Worm (Caenorhabditis elegans) whole organism, young adult: ENCODE data around the gene Y73B6BL.31.

Experiments
- B0336.3 ChIP-seq: fragments of 200-800 bp; sonication (Bioruptor generic); IDR thresholded peaks from 2 replicates; pipeline ENCODE4 v1.3.6; 2022; ENCODE audit warnings: missing genetic modification characterization, missing compliant biosample characterization
- C17E4.6 ChIP-seq: fragments of 200-800 bp; sonication (Bioruptor generic); IDR thresholded peaks from 2 replicates; pipeline ENCODE4 v1.3.6; 2022; ENCODE audit warnings: missing genetic modification reagents, missing genetic modification characterization, missing compliant biosample characterization
- F10E7.11 ChIP-seq: sonication (generic microtip); optimal IDR thresholded peaks from 2 replicates; lab custom pipeline; 2017; ENCODE audit warnings: mild to moderate bottlenecking, missing genetic modification characterization, moderate library complexity, missing compliant biosample characterization
- F22D6.2 ChIP-seq: sonication (generic microtip); optimal IDR thresholded peaks from 2 replicates; lab custom pipeline; 2016; ENCODE audit warnings: mild to moderate bottlenecking, missing genetic modification characterization, missing compliant biosample characterization
- F37B4.10 ChIP-seq: fragments of 200-800 bp; sonication (Bioruptor generic); IDR thresholded peaks from 2 replicates; pipeline ENCODE4 v1.3.6; 2022; ENCODE audit warnings: missing genetic modification characterization, missing compliant biosample characterization
- F39B2.1 ChIP-seq: fragments of 200-800 bp; sonication (Bioruptor generic); IDR thresholded peaks from 2 replicates; pipeline ENCODE4 v1.3.6; 2022; ENCODE audit warnings: missing genetic modification reagents, missing genetic modification characterization, missing compliant biosample characterization
- F52B5.7 ChIP-seq: sonication (generic microtip); optimal IDR thresholded peaks from 2 replicates; lab custom pipeline; 2016; ENCODE audit warnings: mild to moderate bottlenecking, missing genetic modification characterization, missing compliant biosample characterization
- F57A8.1 ChIP-seq: fragments of 200-800 bp; sonication (Bioruptor generic); optimal IDR thresholded peaks from 2 replicates; lab custom pipeline; 2018; ENCODE audit warnings: mild to moderate bottlenecking, missing genetic modification characterization, moderate library complexity, missing compliant biosample characterization
- K11D2.4 ChIP-seq: fragments of 200-800 bp; sonication (Bioruptor generic); IDR thresholded peaks from 2 replicates; pipeline ENCODE4 v1.3.6; 2022; ENCODE audit warnings: missing genetic modification reagents, missing genetic modification characterization, missing compliant biosample characterization
- Y53G8AR.9 ChIP-seq: fragments of 200-800 bp; sonication (Bioruptor generic); conservative IDR thresholded peaks from 2 replicates; pipeline ENCODE4 v1.3.6; 2022; ENCODE audit warnings: missing genetic modification reagents, missing genetic modification characterization, missing compliant biosample characterization
- Y79H2A.3 ChIP-seq: fragments of 200-800 bp; sonication (Bioruptor generic); conservative IDR thresholded peaks from 2 replicates; pipeline ENCODE4 v1.3.6; 2022; ENCODE audit warnings: missing genetic modification reagents, missing genetic modification characterization, missing compliant biosample characterization
- Y95B8A.8 ChIP-seq: fragments of 200-800 bp; sonication (Bioruptor generic); IDR thresholded peaks from 2 replicates; pipeline ENCODE4 v1.3.6; 2022; ENCODE audit warnings: missing genetic modification reagents, missing genetic modification characterization, missing compliant biosample characterization
- aptf-3 ChIP-seq: fragments of 200-800 bp; sonication (Bioruptor generic); IDR thresholded peaks from 2 replicates; pipeline ENCODE4 v1.3.6; 2022; ENCODE audit warnings: missing genetic modification characterization, missing compliant biosample characterization
- athp-1 ChIP-seq: sonication (generic microtip); optimal IDR thresholded peaks from 2 replicates; lab custom pipeline; 2017; ENCODE audit warnings: mild to moderate bottlenecking, missing genetic modification characterization, missing compliant biosample characterization
- attf-3 ChIP-seq: fragments of 200-800 bp; sonication (Bioruptor generic); conservative IDR thresholded peaks from 2 replicates; pipeline ENCODE4 v1.3.6; 2022; ENCODE audit warnings: missing genetic modification reagents, missing genetic modification characterization, missing compliant biosample characterization
- cebp-2 ChIP-seq: fragments of 200-800 bp; sonication (Bioruptor generic); IDR thresholded peaks from 2 replicates; pipeline ENCODE4 v1.3.6; 2022; ENCODE audit warnings: missing genetic modification characterization, missing compliant biosample characterization
- ceh-40 ChIP-seq: fragments of 200-800 bp; sonication (Bioruptor generic); IDR thresholded peaks from 2 replicates; pipeline ENCODE4 v1.3.6; 2022; ENCODE audit warnings: missing genetic modification characterization, missing compliant biosample characterization
- dpff-1 ChIP-seq: sonication (generic microtip); optimal IDR thresholded peaks from 2 replicates; lab custom pipeline; 2017; ENCODE audit warnings: mild to moderate bottlenecking, missing genetic modification characterization, missing compliant biosample characterization
- efl-1 ChIP-seq: fragments of 150-350 bp; optimal IDR thresholded peaks from 2 replicates; lab custom pipeline; 2014; ENCODE audit warnings: missing biosample characterization, missing genetic modification reagents, missing genetic modification characterization
- ekl-4 ChIP-seq: fragments of 200-800 bp; sonication (Bioruptor generic); IDR thresholded peaks from 2 replicates; pipeline ENCODE4 v1.3.6; 2022; ENCODE audit warnings: missing genetic modification reagents, missing genetic modification characterization, missing compliant biosample characterization
- ets-4 ChIP-seq: fragments of 200-800 bp; sonication (Bioruptor generic); optimal IDR thresholded peaks from 2 replicates; lab custom pipeline; 2018; ENCODE audit warnings: mild to moderate bottlenecking, missing genetic modification characterization, missing compliant biosample characterization
- fkh-3 ChIP-seq: sonication (generic microtip); optimal IDR thresholded peaks from 2 replicates; lab custom pipeline; 2016; ENCODE audit warnings: mild to moderate bottlenecking, missing genetic modification characterization, missing compliant biosample characterization
- gei-17 ChIP-seq: fragments of 200-800 bp; sonication (Bioruptor generic); optimal IDR thresholded peaks from 2 replicates; lab custom pipeline; 2018; ENCODE audit warnings: mild to moderate bottlenecking, missing genetic modification characterization, missing compliant biosample characterization
- him-1 ChIP-seq: sonication (generic microtip); optimal IDR thresholded peaks from 2 replicates; lab custom pipeline; 2016; ENCODE audit warnings: missing genotype, missing genetic modification reagents, missing genetic modification characterization, missing compliant biosample characterization
- hrde-1 ChIP-seq: sonication (generic microtip); optimal IDR thresholded peaks from 2 replicates; lab custom pipeline; 2016; ENCODE audit warnings: missing genetic modification characterization, mild to moderate bottlenecking, missing compliant biosample characterization, moderate library complexity, missing genotype, missing genetic modification reagents, borderline replicate concordance
- hsf-1 ChIP-seq: fragments of 200-800 bp; sonication (Bioruptor generic); IDR thresholded peaks from 2 replicates; pipeline ENCODE4 v1.3.6; 2022; ENCODE audit warnings: missing genetic modification reagents, missing genetic modification characterization, missing compliant biosample characterization
- let-526 ChIP-seq: fragments of 200-800 bp; sonication (Bioruptor generic); IDR thresholded peaks from 2 replicates; pipeline ENCODE4 v1.3.6; 2022; ENCODE audit warnings: missing genetic modification reagents, missing genetic modification characterization, missing compliant biosample characterization
- lin-26 ChIP-seq: fragments of 200-800 bp; sonication (Bioruptor generic); IDR thresholded peaks from 2 replicates; pipeline ENCODE4 v1.3.6; 2022; ENCODE audit warnings: missing genetic modification reagents, missing genetic modification characterization, missing compliant biosample characterization
- lin-40 ChIP-seq: sonication (generic microtip); optimal IDR thresholded peaks from 2 replicates; lab custom pipeline; 2016; ENCODE audit warnings: missing genetic modification characterization, mild to moderate bottlenecking, missing compliant biosample characterization, missing genotype, missing genetic modification reagents
- lir-1 ChIP-seq: fragments of 200-800 bp; sonication (Bioruptor generic); conservative IDR thresholded peaks from 2 replicates; pipeline ENCODE4 v1.3.6; 2022; ENCODE audit warnings: missing genetic modification reagents, missing genetic modification characterization, missing compliant biosample characterization
- madf-6 ChIP-seq: fragments of 200-800 bp; sonication (Bioruptor generic); IDR thresholded peaks from 2 replicates; pipeline ENCODE4 v1.3.6; 2022; ENCODE audit warnings: missing genetic modification reagents, missing genetic modification characterization, missing compliant biosample characterization
- mcd-1 ChIP-seq: fragments of 200-800 bp; sonication (Bioruptor generic); IDR thresholded peaks from 2 replicates; pipeline ENCODE4 v1.3.6; 2022; ENCODE audit warnings: missing genetic modification reagents, missing genetic modification characterization, missing compliant biosample characterization
- mel-28 ChIP-seq: sonication (generic microtip); optimal IDR thresholded peaks from 2 replicates; lab custom pipeline; 2016; ENCODE audit warnings: borderline replicate concordance, mild to moderate bottlenecking, missing genetic modification characterization, missing compliant biosample characterization
- mxl-1 ChIP-seq: sonication (generic microtip); optimal IDR thresholded peaks from 2 replicates; lab custom pipeline; 2016; ENCODE audit warnings: missing genetic modification characterization, missing compliant biosample characterization
- nfya-2 ChIP-seq: fragments of 200-800 bp; sonication (Bioruptor generic); IDR thresholded peaks from 2 replicates; pipeline ENCODE4 v1.3.6; 2022; ENCODE audit warnings: missing genetic modification reagents, missing genetic modification characterization, missing compliant biosample characterization
- nhr-120 ChIP-seq: fragments of 200-800 bp; sonication (Bioruptor generic); IDR thresholded peaks from 2 replicates; pipeline ENCODE4 v1.3.6; 2022; ENCODE audit warnings: missing genetic modification characterization, missing compliant biosample characterization
- nhr-80 ChIP-seq: sonication (generic microtip); optimal IDR thresholded peaks from 2 replicates; lab custom pipeline; 2016; ENCODE audit warnings: missing genetic modification characterization, missing compliant biosample characterization
- nhr-90 ChIP-seq: sonication (generic microtip); optimal IDR thresholded peaks from 2 replicates; lab custom pipeline; 2016; ENCODE audit warnings: missing genotype, mild to moderate bottlenecking, missing genetic modification characterization, missing compliant biosample characterization
- pha-4 ChIP-seq: fragments of 150-350 bp; sonication (generic microtip); optimal IDR thresholded peaks from 2 replicates; lab custom pipeline; 2014; ENCODE audit warnings: missing biosample characterization, missing genetic modification reagents, missing genetic modification characterization
- rec-8 ChIP-seq, 2 experiments: sonication (generic microtip); optimal IDR thresholded peaks; 2 replicates each; lab custom pipeline; 2016; ENCODE audit warnings: mild to moderate bottlenecking in 2 of 2, missing genetic modification characterization in 2 of 2, missing genetic modification reagents in 2 of 2, missing genotype in 2 of 2, missing biosample characterization in 1 of 2, missing compliant biosample characterization in 1 of 2, moderate library complexity in 1 of 2
- snpc-1.1 ChIP-seq: sonication (generic microtip); optimal IDR thresholded peaks from 2 replicates; lab custom pipeline; 2017; ENCODE audit warnings: missing genetic modification characterization, mild to moderate bottlenecking, missing compliant biosample characterization, antibody characterized with exemption, moderate library complexity, missing genotype, missing genetic modification reagents; ENCODE audit not compliant: insufficient read depth
- snpc-1.3 ChIP-seq: sonication (generic microtip); optimal IDR thresholded peaks from 2 replicates; lab custom pipeline; 2017; ENCODE audit warnings: missing genetic modification characterization, mild to moderate bottlenecking, missing compliant biosample characterization, antibody characterized with exemption, moderate library complexity, missing genotype, missing genetic modification reagents; ENCODE audit not compliant: insufficient read depth
- snpc-3.4 ChIP-seq: sonication (generic microtip); optimal IDR thresholded peaks from 2 replicates; lab custom pipeline; 2017; ENCODE audit warnings: missing genetic modification characterization, mild to moderate bottlenecking, missing compliant biosample characterization, antibody characterized with exemption, moderate library complexity, missing genotype, missing genetic modification reagents
- snpc-4 ChIP-seq, 5 experiments: fragments of 150-350 bp in 1 of 5; sonication (generic microtip) in 4 of 5; optimal IDR thresholded peaks; 2 replicates each; lab custom pipeline; 2014 to 2018; ENCODE audit warnings: missing genetic modification characterization in 5 of 5, missing biosample characterization in 3 of 5, antibody characterized with exemption in 2 of 5, mild to moderate bottlenecking in 2 of 5, missing compliant biosample characterization in 2 of 5, missing genotype in 2 of 5, moderate library complexity in 2 of 5, missing genetic modification reagents in 1 of 5
- sptf-2 ChIP-seq: fragments of 200-800 bp; sonication (Bioruptor generic); optimal IDR thresholded peaks from 2 replicates; lab custom pipeline; 2018; ENCODE audit warnings: mild to moderate bottlenecking, missing genetic modification characterization, missing compliant biosample characterization
- tbp1 ChIP-seq: fragments of 200-800 bp; sonication (Bioruptor generic); optimal IDR thresholded peaks from 2 replicates; lab custom pipeline; 2018; ENCODE audit warnings: mild to moderate bottlenecking, missing genetic modification characterization, missing compliant biosample characterization
- ztf-28 ChIP-seq: fragments of 200-800 bp; sonication (Bioruptor generic); IDR thresholded peaks from 2 replicates; pipeline ENCODE4 v1.3.6; 2022; ENCODE audit warnings: missing genetic modification reagents, missing genetic modification characterization, missing compliant biosample characterization

The Y73B6BL.31 gene

ce11 chrIV:6421183-6421635, 20.5 kb upstream of the Y73B6BL.31 start, which contains the start of gene puf-11 (continued):
- TF ChIP-seq lin-40 (tag; lab: Kevin White, UChicago), result no peak
- TF ChIP-seq mxl-1 (tag; lab: Kevin White, UChicago), result no peak
- TF ChIP-seq mel-28 (tag; lab: Kevin White, UChicago), result no peak
- no peak for TF ChIP-seq lir-1 (GFP tag; lab: Robert Waterston, UW)
- no peak for TF ChIP-seq F52B5.7 (tag; lab: Kevin White, UChicago)
- peak; percentile 83 for TF ChIP-seq hsf-1 (GFP tag; lab: Robert Waterston, UW)
- TF ChIP-seq nhr-80 (tag; lab: Kevin White, UChicago), result no peak
- TF ChIP-seq mcd-1, result peak; percentile 58; the same call in 1 of the 2 replicates
- TF ChIP-seq cebp-2 (GFP tag; lab: Robert Waterston, UW), result no peak
- TF ChIP-seq athp-1 (tag; lab: Kevin White, UChicago), result peak; percentile 78
- TF ChIP-seq tbp1 (GFP tag; lab: Kevin White, UChicago), result peak; percentile 67
- peak in 1 of 2 experiments; percentile 40 for TF ChIP-seq rec-8 (tag; optimal IDR thresholded peaks at IDR 0.05; lab: Kevin White, UChicago)
- peak; percentile 74 for TF ChIP-seq snpc-3.4 (tag; lab: Kevin White, UChicago)
- TF ChIP-seq Y79H2A.3 (GFP tag; lab: Robert Waterston, UW), result 0 out of 2 replicates have a peak, but pooled peaks have one; percentile 27
- no peak for TF ChIP-seq gei-17
- TF ChIP-seq Y53G8AR.9 (GFP tag; lab: Robert Waterston, UW), result 0 out of 2 replicates have a peak, but pooled peaks have one; percentile 19
- TF ChIP-seq C17E4.6 (GFP tag; lab: Robert Waterston, UW), result peak; percentile 64
- peak; percentile 88 for TF ChIP-seq snpc-1.3 (tag; lab: Kevin White, UChicago)
- no peak for TF ChIP-seq aptf-3 (GFP tag; lab: Robert Waterston, UW)
- no peak for TF ChIP-seq ceh-40 (GFP tag; lab: Robert Waterston, UW)
- TF ChIP-seq ekl-4 (GFP tag; lab: Robert Waterston, UW), result peak; percentile 84
- TF ChIP-seq madf-6, result peak; percentile 98
- TF ChIP-seq snpc-4 (GFP tag; optimal IDR thresholded peaks at IDR 0.05; lab: Kevin White, UChicago), result peak; percentile 72
- TF ChIP-seq snpc-4 (tag; optimal IDR thresholded peaks at IDR 0.05; lab: Kevin White, UChicago), result peak; percentile 44 to 91 (median 88)
- no peak for TF ChIP-seq nhr-120 (GFP tag; lab: Robert Waterston, UW)
- TF ChIP-seq F37B4.10, result no peak
- TF ChIP-seq efl-1 (GFP tag; lab: Kevin White, UChicago), result peak; percentile 97
- TF ChIP-seq B0336.3 (GFP tag; lab: Robert Waterston, UW), result peak; percentile 93
- TF ChIP-seq fkh-3 (tag; lab: Kevin White, UChicago), result no peak
- no peak for TF ChIP-seq let-526 (GFP tag; lab: Robert Waterston, UW)
- no peak for TF ChIP-seq nfya-2 (GFP tag; lab: Robert Waterston, UW)
- peak; percentile 86 for TF ChIP-seq hrde-1 (tag; lab: Kevin White, UChicago)
- no peak for TF ChIP-seq sptf-2
- no peak for TF ChIP-seq K11D2.4 (GFP tag; lab: Robert Waterston, UW)
- TF ChIP-seq F10E7.11 (tag; lab: Kevin White, UChicago), result no peak
- TF ChIP-seq F57A8.1 (GFP tag; lab: Kevin White, UChicago), result no peak
- TF ChIP-seq pha-4, result no peak
- no peak for TF ChIP-seq ets-4 (GFP tag; lab: Kevin White, UChicago)
- peak; percentile 67 for TF ChIP-seq attf-3 (GFP tag; lab: Robert Waterston, UW)
- TF ChIP-seq him-1 (tag; lab: Kevin White, UChicago), result peak; percentile 28
- TF ChIP-seq ztf-28 (GFP tag; lab: Robert Waterston, UW), result no peak
- TF ChIP-seq dpff-1, result no peak
- peak; percentile 61; the same call in 1 of the 2 replicates for TF ChIP-seq Y95B8A.8 (GFP tag; lab: Robert Waterston, UW)
- no peak for TF ChIP-seq F22D6.2 (tag; lab: Kevin White, UChicago)
- TF ChIP-seq nhr-90 (tag; lab: Kevin White, UChicago), result no peak
- TF ChIP-seq snpc-1.1 (tag; lab: Kevin White, UChicago), result peak; percentile 68
- TF ChIP-seq F39B2.1 (GFP tag; lab: Robert Waterston, UW), result no peak
- 0 out of 2 replicates have a peak, but pooled peaks have one; percentile 19 for TF ChIP-seq lin-26 (GFP tag; lab: Robert Waterston, UW)
